Worm (Caenorhabditis elegans): ENCODE data around the gene Y50D4C.6.

DNA sequence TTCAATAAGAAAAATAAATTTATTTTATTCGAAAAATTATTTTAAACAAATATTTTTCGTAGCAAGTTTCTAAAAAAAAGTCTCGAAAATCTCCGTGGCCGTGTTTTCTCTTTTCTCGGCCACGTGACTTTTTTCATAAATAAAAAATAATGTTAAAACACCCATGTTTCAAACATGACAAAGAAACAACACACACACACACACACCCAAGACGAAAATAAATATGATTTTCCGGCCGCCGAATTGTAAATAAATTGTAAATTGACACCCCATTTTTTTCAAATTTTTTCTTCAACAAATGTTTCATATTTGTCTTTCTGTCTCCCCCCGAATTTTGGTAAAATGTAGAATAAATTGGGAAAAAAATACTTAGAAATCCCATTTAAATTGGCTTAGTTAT lies 28.2 kb upstream of the Y50D4C.6 start:
- no peak for TF ChIP-seq F13H6.1 (tag; optimal IDR thresholded peaks at IDR 0.05)
- no peak for TF ChIP-seq skn-1 (tag; optimal IDR thresholded peaks at IDR 0.05)
- TF ChIP-seq nhr-23 (tag; optimal IDR thresholded peaks at IDR 0.05), result no peak

All from whole organism, L2 larva.